Worm (Caenorhabditis elegans): Measurements from ENCODE around the gene srx-122.

Gene srx-122

ce11 chrV:3332023-3332422 lies 34.4 kb upstream of the srx-122 start, which contains the start of gene C17B7.9:
Gene C17B7.9, minus strand, starts transcription at chrV:3332123.
- TF ChIP-seq ceh-31 (tag; optimal IDR thresholded peaks at IDR 0.05) (no peak), ceh-30 (tag; optimal IDR thresholded peaks at IDR 0.05) (no peak), pag-3 (tag; optimal IDR thresholded peaks at IDR 0.05; ENCODE audit: borderline replicate concordance) (no peak), unc-42 (tag; optimal IDR thresholded peaks at IDR 0.05) (no peak), syd-9 (tag; optimal IDR thresholded peaks at IDR 0.05) (no peak), madf-2 (tag; optimal IDR thresholded peaks at IDR 0.05) (no peak)

- TF ChIP-seq dmd-4 (tag; optimal IDR thresholded peaks at IDR 0.05; ENCODE audit: borderline replicate concordance) (no peak), C08G9.2 (tag; optimal IDR thresholded peaks at IDR 0.05) (no peak), hlh-8 (tag; optimal IDR thresholded peaks at IDR 0.05) (no peak), sox-2 (GFP tag; IDR thresholded peaks at IDR 0.05) (no peak), ztf-16 (tag; optimal IDR thresholded peaks at IDR 0.05) (no peak), ceh-48 (tag; optimal IDR thresholded peaks at IDR 0.05) (no peak), Y22D7AL.16 (tag; optimal IDR thresholded peaks at IDR 0.05) (no peak), fax-1 (tag; optimal IDR thresholded peaks at IDR 0.05) (no peak), syd-9 (tag; optimal IDR thresholded peaks at IDR 0.05) (no peak), C38D4.7 (GFP tag; optimal IDR thresholded peaks at IDR 0.05) (no peak), ceh-30 (tag; optimal IDR thresholded peaks at IDR 0.05) (no peak), ceh-24 (tag; optimal IDR thresholded peaks at IDR 0.05) (no peak), ceh-19 (GFP tag; optimal IDR thresholded peaks at IDR 0.05) (no peak), fkh-10 (GFP tag; optimal IDR thresholded peaks at IDR 0.05) (no peak), hlh-6 (tag; optimal IDR thresholded peaks at IDR 0.05) (no peak), ceh-22 (tag; optimal IDR thresholded peaks at IDR 0.05) (no peak)
Observed at ce11 chrV:3324178-3324577, 26.5 kb upstream of the srx-122 start, which contains the start of gene C17B7.8. Gene C17B7.8, minus strand, starts transcription at chrV:3324278.

- TF ChIP-seq rnt-1 (tag; optimal IDR thresholded peaks at IDR 0.05): no peak
- no peak for TF ChIP-seq elt-4 (tag; optimal IDR thresholded peaks at IDR 0.05)
- TF ChIP-seq ceh-30 (tag; optimal IDR thresholded peaks at IDR 0.05): no peak
- no peak for TF ChIP-seq hlh-8 (tag; optimal IDR thresholded peaks at IDR 0.05)
Observed at ce11 chrV:3320432-3320831, 22.8 kb upstream of the srx-122 start, which contains the start of gene C17B7.14. Gene C17B7.14, minus strand, starts transcription at chrV:3320532.

ce11 chrV:3320005-3320404 lies 22.3 kb upstream of the srx-122 start, which contains the start of gene F35F10.14:
Gene F35F10.14, minus strand, starts transcription at chrV:3320105.
- TF ChIP-seq tbx-7 (tag; optimal IDR thresholded peaks at IDR 0.05) (no peak), elt-4 (tag; optimal IDR thresholded peaks at IDR 0.05) (no peak), K09A11.1 (tag; optimal IDR thresholded peaks at IDR 0.05; ENCODE audit: insufficient read depth) (no peak), ceh-22 (tag; optimal IDR thresholded peaks at IDR 0.05) (no peak), C38D4.7 (GFP tag; optimal IDR thresholded peaks at IDR 0.05) (no peak), pag-3 (tag; optimal IDR thresholded peaks at IDR 0.05; ENCODE audit: borderline replicate concordance) (no peak), sdc-2 (tag; optimal IDR thresholded peaks at IDR 0.05) (no peak), sox-2 (GFP tag; IDR thresholded peaks at IDR 0.05) (no peak), ceh-24 (tag; optimal IDR thresholded peaks at IDR 0.05) (no peak), lim-6 (tag; optimal IDR thresholded peaks at IDR 0.05) (no peak), ama-1 (optimal IDR thresholded peaks at IDR 0.05) (no peak), gmeb-2 (tag; optimal IDR thresholded peaks at IDR 0.05) (no peak), pqm-1 (tag; optimal IDR thresholded peaks at IDR 0.05) (no peak), K02D7.2 (tag; optimal IDR thresholded peaks at IDR 0.05) (no peak), lin-11 (tag; optimal IDR thresholded peaks at IDR 0.05) (no peak), hlh-6 (tag; optimal IDR thresholded peaks at IDR 0.05) (no peak), ceh-30 (tag; optimal IDR thresholded peaks at IDR 0.05) (no peak), dmd-4 (tag; optimal IDR thresholded peaks at IDR 0.05; ENCODE audit: borderline replicate concordance) (no peak), ets-4 (tag; optimal IDR thresholded peaks at IDR 0.05) (no peak), che-1 (tag; optimal IDR thresholded peaks at IDR 0.05) (no peak)

- no peak for TF ChIP-seq elt-2 (tag; optimal IDR thresholded peaks at IDR 0.05)
- no peak for TF ChIP-seq ceh-34 (tag; optimal IDR thresholded peaks at IDR 0.05)
- TF ChIP-seq madf-2 (tag; optimal IDR thresholded peaks at IDR 0.05): no peak
- TF ChIP-seq pha-2 (tag; optimal IDR thresholded peaks at IDR 0.05): no peak
- TF ChIP-seq ceh-19 (GFP tag; optimal IDR thresholded peaks at IDR 0.05): no peak
- no peak for TF ChIP-seq ceh-9 (tag; optimal IDR thresholded peaks at IDR 0.05)
- TF ChIP-seq ceh-24 (tag; optimal IDR thresholded peaks at IDR 0.05): no peak
Observed at ce11 chrV:3318975-3319374, 21.3 kb upstream of the srx-122 start, which contains the start of gene F35F10.13. Gene F35F10.13, minus strand, starts transcription at chrV:3319075.
